Worm (Caenorhabditis elegans): Measurements from ENCODE around the gene unc-34.

The unc-34 gene

ce11 chrV:964739-965283 is 17.7 kb upstream of the unc-34 start, which contains the start of gene sqv-6:
Gene sqv-6, minus strand, starts transcription at chrV:964789.
- TF ChIP-seq B0310.2 (tag; optimal IDR thresholded peaks at IDR 0.05) (no peak), tbx-11 (GFP tag; IDR thresholded peaks at IDR 0.05) (no peak), aly-1 (tag; optimal IDR thresholded peaks at IDR 0.05) (no peak), hmg-4 (GFP tag; optimal IDR thresholded peaks at IDR 0.05) (no peak), flt-1 (GFP tag; IDR thresholded peaks at IDR 0.05) (no peak), ets-7 (tag; optimal IDR thresholded peaks at IDR 0.05) (no peak), tra-4 (tag; optimal IDR thresholded peaks at IDR 0.05) (no peak), scrt-1 (GFP tag; IDR thresholded peaks at IDR 0.05) (no peak), hnd-1 (tag; optimal IDR thresholded peaks at IDR 0.05) (no peak), ama-1 (optimal IDR thresholded peaks at IDR 0.05) (no peak), ceh-36 (tag; optimal IDR thresholded peaks at IDR 0.05) (no peak), pes-1 (GFP tag; IDR thresholded peaks at IDR 0.05) (no peak), F13C5.2 (tag; optimal IDR thresholded peaks at IDR 0.05) (no peak), ceh-13 (GFP tag; optimal IDR thresholded peaks at IDR 0.05) (no peak), tbx-37 (GFP tag; conservative IDR thresholded peaks at IDR 0.05) (no peak), sea-1 (GFP tag; conservative IDR thresholded peaks at IDR 0.05) (no peak)

- TF ChIP-seq tra-4 (tag; optimal IDR thresholded peaks at IDR 0.05): no peak
- no peak for TF ChIP-seq F13C5.2 (tag; optimal IDR thresholded peaks at IDR 0.05)
- TF ChIP-seq scrt-1 (GFP tag; IDR thresholded peaks at IDR 0.05): no peak
- no peak for TF ChIP-seq hmg-4 (GFP tag; optimal IDR thresholded peaks at IDR 0.05)
- TF ChIP-seq ceh-36 (tag; optimal IDR thresholded peaks at IDR 0.05): no peak
- no peak for TF ChIP-seq ets-7 (tag; optimal IDR thresholded peaks at IDR 0.05)
- no peak for TF ChIP-seq tbx-11 (GFP tag; IDR thresholded peaks at IDR 0.05)
- no peak for TF ChIP-seq hnd-1 (tag; optimal IDR thresholded peaks at IDR 0.05)
- no peak for TF ChIP-seq B0310.2 (tag; optimal IDR thresholded peaks at IDR 0.05)
- TF ChIP-seq ama-1 (optimal IDR thresholded peaks at IDR 0.05): no peak
- TF ChIP-seq flt-1 (GFP tag; IDR thresholded peaks at IDR 0.05): no peak
- no peak for TF ChIP-seq ceh-13 (GFP tag; optimal IDR thresholded peaks at IDR 0.05)
- no peak for TF ChIP-seq aly-1 (tag; optimal IDR thresholded peaks at IDR 0.05)
Measured at ce11 chrV:966164-966563, 16.3 kb upstream of the unc-34 start.

- no peak for TF ChIP-seq hnd-1 (tag; optimal IDR thresholded peaks at IDR 0.05)
- TF ChIP-seq tra-4 (tag; optimal IDR thresholded peaks at IDR 0.05): no peak
- no peak for TF ChIP-seq hmbx-1 (tag; optimal IDR thresholded peaks at IDR 0.05)
- no peak for TF ChIP-seq aly-1 (tag; optimal IDR thresholded peaks at IDR 0.05)
- TF ChIP-seq F13C5.2 (tag; optimal IDR thresholded peaks at IDR 0.05): no peak
- no peak for TF ChIP-seq tbx-11 (GFP tag; IDR thresholded peaks at IDR 0.05)
- no peak for TF ChIP-seq ets-7 (tag; optimal IDR thresholded peaks at IDR 0.05)
- TF ChIP-seq ama-1 (optimal IDR thresholded peaks at IDR 0.05): no peak
- TF ChIP-seq scrt-1 (GFP tag; IDR thresholded peaks at IDR 0.05): no peak
- no peak for TF ChIP-seq B0310.2 (tag; optimal IDR thresholded peaks at IDR 0.05)
Measured at ce11 chrV:969005-969562, 13.4 kb upstream of the unc-34 start.

ce11 chrV:975184-975583 is 7.3 kb upstream of the unc-34 start:
- TF ChIP-seq F13C5.2 (tag; optimal IDR thresholded peaks at IDR 0.05) (peak; percentile 70), hmg-4 (GFP tag; optimal IDR thresholded peaks at IDR 0.05) (peak; percentile 79), tbx-11 (GFP tag; IDR thresholded peaks at IDR 0.05) (no peak), ceh-13 (GFP tag; optimal IDR thresholded peaks at IDR 0.05) (no peak), ceh-36 (tag; optimal IDR thresholded peaks at IDR 0.05) (no peak), flt-1 (GFP tag; IDR thresholded peaks at IDR 0.05) (no peak), hmbx-1 (tag; optimal IDR thresholded peaks at IDR 0.05) (no peak), ets-7 (tag; optimal IDR thresholded peaks at IDR 0.05) (no peak), pes-1 (GFP tag; IDR thresholded peaks at IDR 0.05) (peak; percentile 50; the same call in 1 of the 2 replicates)

ce11 chrV:976498-977063 is 5.9 kb upstream of the unc-34 start:
- no peak for TF ChIP-seq B0310.2 (tag; optimal IDR thresholded peaks at IDR 0.05)
- no peak for TF ChIP-seq tbx-37 (GFP tag; conservative IDR thresholded peaks at IDR 0.05)
- no peak for TF ChIP-seq flt-1 (GFP tag; IDR thresholded peaks at IDR 0.05)
- TF ChIP-seq ets-7 (tag; optimal IDR thresholded peaks at IDR 0.05): no peak
- TF ChIP-seq scrt-1 (GFP tag; IDR thresholded peaks at IDR 0.05): no peak
- no peak for TF ChIP-seq ama-1 (optimal IDR thresholded peaks at IDR 0.05)
- TF ChIP-seq sea-1 (GFP tag; conservative IDR thresholded peaks at IDR 0.05): no peak
- no peak for TF ChIP-seq aly-1 (tag; optimal IDR thresholded peaks at IDR 0.05)
- TF ChIP-seq pes-1 (GFP tag; IDR thresholded peaks at IDR 0.05): no peak
- TF ChIP-seq tra-4 (tag; optimal IDR thresholded peaks at IDR 0.05): no peak
- TF ChIP-seq hnd-1 (tag; optimal IDR thresholded peaks at IDR 0.05): no peak
- TF ChIP-seq hmg-4 (GFP tag; optimal IDR thresholded peaks at IDR 0.05): no peak
- TF ChIP-seq ceh-36 (tag; optimal IDR thresholded peaks at IDR 0.05): no peak
- no peak for TF ChIP-seq hmbx-1 (tag; optimal IDR thresholded peaks at IDR 0.05)
- TF ChIP-seq ceh-13 (GFP tag; optimal IDR thresholded peaks at IDR 0.05): no peak
- no peak for TF ChIP-seq F13C5.2 (tag; optimal IDR thresholded peaks at IDR 0.05)
- no peak for TF ChIP-seq tbx-11 (GFP tag; IDR thresholded peaks at IDR 0.05)

- no peak for TF ChIP-seq tra-4 (tag; optimal IDR thresholded peaks at IDR 0.05)
- TF ChIP-seq sea-1 (GFP tag; conservative IDR thresholded peaks at IDR 0.05): no peak
- TF ChIP-seq B0310.2 (tag; optimal IDR thresholded peaks at IDR 0.05): no peak
Measured at ce11 chrV:977853-978252, 4.7 kb upstream of the unc-34 start.

ce11 chrV:978617-979016 is 3.9 kb upstream of the unc-34 start:
- TF ChIP-seq F13C5.2 (tag; optimal IDR thresholded peaks at IDR 0.05): no peak

ce11 chrV:979698-980097 is 2.8 kb upstream of the unc-34 start:
- TF ChIP-seq ama-1 (optimal IDR thresholded peaks at IDR 0.05): no peak
- TF ChIP-seq scrt-1 (GFP tag; IDR thresholded peaks at IDR 0.05): no peak
- no peak for TF ChIP-seq F13C5.2 (tag; optimal IDR thresholded peaks at IDR 0.05)
- no peak for TF ChIP-seq aly-1 (tag; optimal IDR thresholded peaks at IDR 0.05)
- TF ChIP-seq hmbx-1 (tag; optimal IDR thresholded peaks at IDR 0.05): no peak
- TF ChIP-seq ceh-36 (tag; optimal IDR thresholded peaks at IDR 0.05): no peak
- no peak for TF ChIP-seq ceh-13 (GFP tag; optimal IDR thresholded peaks at IDR 0.05)
- TF ChIP-seq sea-1 (GFP tag; conservative IDR thresholded peaks at IDR 0.05): no peak
- no peak for TF ChIP-seq B0310.2 (tag; optimal IDR thresholded peaks at IDR 0.05)
- no peak for TF ChIP-seq hnd-1 (tag; optimal IDR thresholded peaks at IDR 0.05)
- no peak for TF ChIP-seq flt-1 (GFP tag; IDR thresholded peaks at IDR 0.05)
- TF ChIP-seq hmg-4 (GFP tag; optimal IDR thresholded peaks at IDR 0.05): no peak
- TF ChIP-seq tbx-11 (GFP tag; IDR thresholded peaks at IDR 0.05): no peak
- TF ChIP-seq tbx-37 (GFP tag; conservative IDR thresholded peaks at IDR 0.05): no peak
- no peak for TF ChIP-seq pes-1 (GFP tag; IDR thresholded peaks at IDR 0.05)

Measured in whole organism, early embryonic.